Fruit fly (Drosophila melanogaster) whole organism, wandering third instar larva: Measurements from ENCODE around the gene CG11594.

Experiments used
- Dfd ChIP-seq: fragments of >200 bp; optimal IDR thresholded peaks from 2 replicates; lab custom pipeline; 2017; ENCODE audit warnings: missing biosample characterization, missing genetic modification characterization
- Hr78 ChIP-seq: fragments of >200 bp; optimal IDR thresholded peaks from 2 replicates; lab custom pipeline; 2017; ENCODE audit warnings: missing biosample characterization, missing genetic modification characterization
- Mio ChIP-seq: sonication (Bioruptor generic); optimal IDR thresholded peaks from 2 replicates; lab custom pipeline; 2016; ENCODE audit warnings: missing biosample characterization, missing genetic modification characterization
- h ChIP-seq: fragments of 200-800 bp; sonication (Bioruptor generic); optimal IDR thresholded peaks from 3 replicates; lab custom pipeline; 2016; ENCODE audit warnings: missing biosample characterization, mild to moderate bottlenecking, missing genetic modification characterization
- jim ChIP-seq: fragments of 175-275, 200-325 bp; sonication (Bioruptor generic); optimal IDR thresholded peaks from 2 replicates; lab custom pipeline; 2016; ENCODE audit warnings: missing biosample characterization, mild to moderate bottlenecking, missing genetic modification characterization
- psq ChIP-seq: fragments of 200-800 bp; sonication (Bioruptor generic); optimal IDR thresholded peaks from 3 replicates; lab custom pipeline; 2017; ENCODE audit warnings: missing biosample characterization, mild to moderate bottlenecking, missing genetic modification characterization, moderate library complexity

DNA sequence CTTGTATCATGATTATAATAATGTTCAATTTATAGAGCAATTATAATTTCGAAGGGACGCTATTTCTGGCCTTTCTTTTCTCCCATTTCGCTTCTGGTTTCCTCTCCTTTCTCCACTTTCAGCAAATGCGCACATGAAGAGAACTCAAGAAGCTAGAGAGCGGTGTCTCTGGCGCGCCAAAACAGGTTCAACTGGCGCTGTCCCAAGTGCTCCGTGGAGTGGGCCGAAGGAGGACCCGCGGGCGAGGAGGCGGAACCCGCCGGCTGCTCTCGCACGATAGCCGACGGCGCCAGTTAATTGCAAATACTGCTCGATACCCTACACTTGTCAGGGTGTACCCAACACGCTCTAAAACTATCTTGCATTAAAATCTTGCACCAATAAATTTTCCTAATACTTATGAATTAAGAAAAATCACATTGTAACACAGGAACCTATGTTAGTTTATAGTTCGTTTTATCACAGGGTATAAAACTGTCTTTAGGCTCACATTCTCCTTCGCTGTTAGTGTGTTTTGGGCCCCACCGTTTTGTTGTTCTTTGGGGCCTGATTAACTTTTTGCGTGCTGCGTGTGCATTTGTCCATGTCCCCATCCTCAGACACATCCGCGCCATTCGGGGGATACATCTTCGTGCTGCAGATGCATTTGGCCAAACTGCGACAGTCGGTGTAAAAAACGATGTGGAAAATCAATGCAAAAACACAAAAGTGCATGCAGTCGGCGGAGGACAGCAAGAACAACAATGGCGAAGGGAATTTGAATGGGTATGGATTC is 44.6 kb upstream of the CG11594 start:
- TF ChIP-seq h (GFP tag; lab: Kevin White, UChicago) = peak; percentile 95
- peak; percentile 97 for TF ChIP-seq psq (GFP tag; lab: Kevin White, UChicago)
- no peak for TF ChIP-seq jim
- no peak for TF ChIP-seq Hr78 (GFP tag; lab: Kevin White, UChicago)
- TF ChIP-seq Dfd (GFP tag; lab: Kevin White, UChicago) = no peak
- TF ChIP-seq Mio (GFP tag; lab: Kevin White, UChicago) = peak; percentile 88
